Worm (Caenorhabditis elegans): ENCODE results near the gene atgp-1.

Gene atgp-1

DNA sequence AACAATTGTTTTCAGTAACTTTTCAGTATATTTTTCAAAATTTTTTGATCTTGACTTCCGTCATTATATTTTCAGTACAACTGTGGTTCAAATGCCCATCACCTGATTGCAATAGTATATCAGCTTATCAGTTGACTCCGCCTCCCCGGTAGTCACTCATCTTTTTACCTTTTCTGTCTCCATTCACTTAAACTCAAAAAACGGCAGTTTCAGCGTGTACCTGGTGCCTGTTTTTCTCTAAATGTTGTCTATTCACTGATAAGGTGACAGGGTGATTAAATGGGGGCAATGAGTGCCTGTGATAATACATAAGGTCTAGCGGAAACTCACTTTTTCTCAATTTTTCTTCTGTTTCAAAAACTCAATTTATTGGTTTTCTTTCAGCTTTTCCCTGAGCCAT is 23.9 kb upstream of the atgp-1 start, which contains the start of gene ZK550.2:
Gene ZK550.2, plus strand, starts transcription at position 385 of the 400 bp plus-strand sequence.
- no peak for TF ChIP-seq unc-62 (GFP tag; optimal IDR thresholded peaks at IDR 0.05)
- no peak for TF ChIP-seq hlh-1 (tag; optimal IDR thresholded peaks at IDR 0.05)
- no peak for TF ChIP-seq ceh-39 (tag; optimal IDR thresholded peaks at IDR 0.05)
- TF ChIP-seq M03D4.4 (tag; optimal IDR thresholded peaks at IDR 0.05), result no peak
- TF ChIP-seq flh-1 (GFP tag; optimal IDR thresholded peaks at IDR 0.05), result no peak
- no peak for TF ChIP-seq tbx-8 (GFP tag; optimal IDR thresholded peaks at IDR 0.05)
- no peak for TF ChIP-seq lin-13 (tag; optimal IDR thresholded peaks at IDR 0.05)
- no peak for TF ChIP-seq mab-5 (tag; optimal IDR thresholded peaks at IDR 0.05)
- no peak for TF ChIP-seq elt-3 (tag; optimal IDR thresholded peaks at IDR 0.05)
- no peak for TF ChIP-seq ceh-43 (GFP tag; optimal IDR thresholded peaks at IDR 0.05)
- no peak for TF ChIP-seq drap-1 (GFP tag; optimal IDR thresholded peaks at IDR 0.05)

- TF ChIP-seq mep-1 (tag; optimal IDR thresholded peaks at IDR 0.05) (no peak), elt-3 (tag; optimal IDR thresholded peaks at IDR 0.05) (no peak), nhr-76 (tag; optimal IDR thresholded peaks at IDR 0.05) (no peak), mls-2 (tag; optimal IDR thresholded peaks at IDR 0.05) (no peak), elt-1 (tag; optimal IDR thresholded peaks at IDR 0.05; ENCODE audit: borderline replicate concordance, insufficient read depth) (no peak), sem-2 (GFP tag; optimal IDR thresholded peaks at IDR 0.05) (no peak), lin-32 (GFP tag; optimal IDR thresholded peaks at IDR 0.05) (no peak)
These were observed 22.0 kb upstream of the atgp-1 start for ce11 chrIV:17247184-17247583.

- TF ChIP-seq sptf-1 (tag; optimal IDR thresholded peaks at IDR 0.05) (no peak), ceh-43 (GFP tag; optimal IDR thresholded peaks at IDR 0.05) (no peak), drap-1 (GFP tag; optimal IDR thresholded peaks at IDR 0.05) (no peak), lin-13 (tag; optimal IDR thresholded peaks at IDR 0.05) (no peak), nhr-28 (tag; optimal IDR thresholded peaks at IDR 0.05) (no peak), sem-2 (GFP tag; optimal IDR thresholded peaks at IDR 0.05) (no peak), M03D4.4 (tag; optimal IDR thresholded peaks at IDR 0.05) (no peak), lin-32 (GFP tag; optimal IDR thresholded peaks at IDR 0.05) (no peak)
These were observed 20.6 kb upstream of the atgp-1 start for ce11 chrIV:17248538-17248937.

ce11 chrIV:17249691-17250181 is 19.4 kb upstream of the atgp-1 start, which contains the start of gene eelo-2:
Gene eelo-2, plus strand, starts transcription at chrIV:17250131.
- TF ChIP-seq M03D4.4 (tag; optimal IDR thresholded peaks at IDR 0.05), result peak; percentile 73
- TF ChIP-seq lin-32 (GFP tag; optimal IDR thresholded peaks at IDR 0.05), result no peak
- no peak for TF ChIP-seq sem-2 (GFP tag; optimal IDR thresholded peaks at IDR 0.05)
- TF ChIP-seq ceh-43 (GFP tag; optimal IDR thresholded peaks at IDR 0.05), result peak; percentile 48
- no peak for TF ChIP-seq flh-1 (GFP tag; optimal IDR thresholded peaks at IDR 0.05)
- peak; percentile 81 for TF ChIP-seq drap-1 (GFP tag; optimal IDR thresholded peaks at IDR 0.05)
- TF ChIP-seq nhr-2 (tag; optimal IDR thresholded peaks at IDR 0.05), result peak; percentile 60
- no peak for TF ChIP-seq tbx-8 (GFP tag; optimal IDR thresholded peaks at IDR 0.05)
- TF ChIP-seq elt-3 (tag; optimal IDR thresholded peaks at IDR 0.05), result no peak
- TF ChIP-seq nhr-28 (tag; optimal IDR thresholded peaks at IDR 0.05), result no peak
- TF ChIP-seq unc-62 (GFP tag; optimal IDR thresholded peaks at IDR 0.05), result peak; percentile 71
- peak; percentile 80 for TF ChIP-seq ceh-39 (tag; optimal IDR thresholded peaks at IDR 0.05)
- TF ChIP-seq nhr-12 (tag; optimal IDR thresholded peaks at IDR 0.05), result no peak
- TF ChIP-seq blmp-1 (tag; optimal IDR thresholded peaks at IDR 0.05), result no peak
- peak; percentile 19 for TF ChIP-seq unc-39 (tag; optimal IDR thresholded peaks at IDR 0.05)
- TF ChIP-seq nhr-237 (tag; optimal IDR thresholded peaks at IDR 0.05), result peak; percentile 97
- peak; percentile 46 for TF ChIP-seq elt-1 (tag; optimal IDR thresholded peaks at IDR 0.05; ENCODE audit: borderline replicate concordance, insufficient read depth)
- no peak for TF ChIP-seq nhr-76 (tag; optimal IDR thresholded peaks at IDR 0.05)
- peak; percentile 99 for TF ChIP-seq lin-13 (tag; optimal IDR thresholded peaks at IDR 0.05)
- TF ChIP-seq unc-120 (tag; optimal IDR thresholded peaks at IDR 0.05; ENCODE audit: poor library complexity, severe bottlenecking), result peak; percentile 17
- TF ChIP-seq ces-1 (GFP tag; optimal IDR thresholded peaks at IDR 0.05), result peak; percentile 78
- no peak for TF ChIP-seq snpc-4 (tag; optimal IDR thresholded peaks at IDR 0.05)
- peak; percentile 99 for TF ChIP-seq pha-4 (tag; optimal IDR thresholded peaks at IDR 0.05)
- TF ChIP-seq cnd-1 (tag; optimal IDR thresholded peaks at IDR 0.05), result peak; percentile 81
- TF ChIP-seq ham-2 (GFP tag; optimal IDR thresholded peaks at IDR 0.05), result no peak
- TF ChIP-seq mls-2 (tag; optimal IDR thresholded peaks at IDR 0.05), result peak; percentile 72
- peak; percentile 98 for TF ChIP-seq mep-1 (tag; optimal IDR thresholded peaks at IDR 0.05)
- peak; percentile 79 for TF ChIP-seq ztf-11 (tag; optimal IDR thresholded peaks at IDR 0.05)
- TF ChIP-seq hlh-1 (tag; optimal IDR thresholded peaks at IDR 0.05), result peak; percentile 73
- TF ChIP-seq sptf-1 (tag; optimal IDR thresholded peaks at IDR 0.05), result peak; percentile 90
- peak; percentile 91 for TF ChIP-seq lsy-2 (tag; optimal IDR thresholded peaks at IDR 0.05)
- no peak for TF ChIP-seq ceh-83 (GFP tag; optimal IDR thresholded peaks at IDR 0.05)
- peak; percentile 78 for TF ChIP-seq mab-5 (tag; optimal IDR thresholded peaks at IDR 0.05)
- TF ChIP-seq zip-8 (tag; optimal IDR thresholded peaks at IDR 0.05), result no peak
- no peak for TF ChIP-seq bed-3 (GFP tag; optimal IDR thresholded peaks at IDR 0.05)
